Worm (Caenorhabditis elegans) whole organism, L2 larva: ENCODE measurements around the gene nfi-1.

Experiments
- aly-2 ChIP-seq: fragments of 150-350 bp; optimal IDR thresholded peaks from 2 replicates; lab custom pipeline; 2014; ENCODE audit warnings: missing biosample characterization, missing genetic modification characterization
- crh-2 ChIP-seq: sonication (generic microtip); optimal IDR thresholded peaks from 2 replicates; lab custom pipeline; 2017; ENCODE audit warnings: missing biosample characterization, missing genetic modification characterization
- egl-27 ChIP-seq: sonication (generic microtip); optimal IDR thresholded peaks from 3 replicates; lab custom pipeline; 2017; ENCODE audit warnings: missing biosample characterization, missing genetic modification reagents, missing genetic modification characterization
- mbf-1 ChIP-seq: sonication (generic microtip); optimal IDR thresholded peaks from 2 replicates; lab custom pipeline; 2017; ENCODE audit warnings: missing biosample characterization, missing genetic modification characterization
- nhr-237 ChIP-seq: fragments of 150-350 bp; optimal IDR thresholded peaks from 2 replicates; lab custom pipeline; 2014; ENCODE audit warnings: missing biosample characterization, missing genetic modification characterization
- snpc-4 ChIP-seq: fragments of 150-350 bp; optimal IDR thresholded peaks from 2 replicates; lab custom pipeline; 2014; ENCODE audit warnings: missing biosample characterization, missing genetic modification characterization
- unc-62 ChIP-seq: fragments of 150-350 bp; optimal IDR thresholded peaks from 2 replicates; lab custom pipeline; 2014; ENCODE audit warnings: missing biosample characterization, missing genetic modification reagents, missing genetic modification characterization
- zag-1 ChIP-seq: fragments of 150-350 bp; optimal IDR thresholded peaks from 2 replicates; lab custom pipeline; 2014; ENCODE audit warnings: missing biosample characterization, missing genetic modification characterization
- ztf-1 ChIP-seq: fragments of 200-800 bp; sonication (Bioruptor generic); conservative IDR thresholded peaks from 2 replicates; pipeline ENCODE4 v1.3.6; 2022; ENCODE audit warnings: missing genetic modification characterization, missing compliant biosample characterization
- ztf-11 ChIP-seq: sonication (generic microtip); optimal IDR thresholded peaks from 2 replicates; lab custom pipeline; 2017; ENCODE audit warnings: missing biosample characterization, missing genetic modification characterization
- ztf-4 ChIP-seq: fragments of 150-350 bp; optimal IDR thresholded peaks from 2 replicates; lab custom pipeline; 2014; ENCODE audit warnings: missing biosample characterization, missing genetic modification characterization

DNA sequence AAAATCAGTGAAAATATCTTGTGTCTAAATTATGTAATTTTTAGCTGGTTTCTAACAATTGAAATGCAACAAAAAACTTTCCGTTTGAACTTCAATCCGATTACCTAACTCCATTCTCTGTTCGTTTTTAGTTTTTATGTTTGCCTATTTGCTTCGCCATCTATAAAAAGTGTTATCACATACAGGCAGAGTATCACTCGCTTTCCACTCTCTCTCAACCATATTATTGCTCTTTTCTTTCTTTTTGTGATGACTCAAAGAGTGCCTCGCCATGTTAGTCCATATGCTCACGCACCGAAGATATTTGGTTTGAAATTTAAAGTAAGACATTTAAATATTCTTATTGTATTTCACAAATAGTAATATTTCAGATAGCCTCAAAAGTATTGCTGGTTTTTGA, 3.0 kb upstream of the nfi-1 start, which contains the start of gene ZK1290.13:
- TF ChIP-seq aly-2 (tag; lab: Kevin White, UChicago) (no peak), ztf-1 (no peak), nhr-237 (tag; lab: Kevin White, UChicago) (no peak), mbf-1 (tag; lab: Kevin White, UChicago) (no peak), snpc-4 (tag; lab: Kevin White, UChicago) (no peak), ztf-4 (tag; lab: Kevin White, UChicago) (no peak), egl-27 (tag; lab: Kevin White, UChicago) (no peak), unc-62 (no peak), zag-1 (tag; lab: Kevin White, UChicago) (no peak), crh-2 (tag; lab: Kevin White, UChicago) (peak; percentile 14), ztf-11 (tag; lab: Kevin White, UChicago) (no peak)
